Worm (Caenorhabditis elegans) whole organism, L1 larva: ENCODE data around the gene cpna-5.
A peak's percentile ranks its signal among the peaks of the same experiment; 100 is the strongest.

ENCODE experiments used
- C16A3.4 ChIP-seq: fragments of 150-350 bp; optimal IDR thresholded peaks from 2 replicates; lab custom pipeline; 2014; ENCODE audit warnings: missing biosample characterization, missing genetic modification characterization
- Y116A8C.19 ChIP-seq: sonication (generic microtip); optimal IDR thresholded peaks from 2 replicates; lab custom pipeline; 2016; ENCODE audit warnings: missing compliant biosample characterization, missing genetic modification characterization, borderline replicate concordance
- aha-1 ChIP-seq: fragments of 150-350 bp; optimal IDR thresholded peaks from 2 replicates; lab custom pipeline; 2014; ENCODE audit warnings: missing biosample characterization, missing genetic modification characterization
- alr-1 ChIP-seq: fragments of 200-800 bp; sonication (Bioruptor generic); optimal IDR thresholded peaks from 2 replicates; lab custom pipeline; 2018; ENCODE audit warnings: borderline replicate concordance, mild to moderate bottlenecking, missing genetic modification characterization, missing compliant biosample characterization
- blmp-1 ChIP-seq: fragments of 150-350 bp; optimal IDR thresholded peaks from 2 replicates; lab custom pipeline; 2014; ENCODE audit warnings: missing biosample characterization, missing genetic modification characterization
- ceh-63 ChIP-seq: fragments of 200-800 bp; sonication (Bioruptor generic); optimal IDR thresholded peaks from 2 replicates; lab custom pipeline; 2018; ENCODE audit warnings: mild to moderate bottlenecking, missing genetic modification characterization, missing compliant biosample characterization
- ceh-8 ChIP-seq: fragments of 200-800 bp; sonication (Bioruptor generic); optimal IDR thresholded peaks from 2 replicates; lab custom pipeline; 2018; ENCODE audit warnings: mild to moderate bottlenecking, missing genetic modification characterization, moderate library complexity, missing compliant biosample characterization
- ceh-90 ChIP-seq: sonication (generic microtip); optimal IDR thresholded peaks from 2 replicates; lab custom pipeline; 2016; ENCODE audit warnings: missing genetic modification characterization, missing compliant biosample characterization
- ces-1 ChIP-seq: fragments of 150-350 bp; optimal IDR thresholded peaks from 2 replicates; lab custom pipeline; 2014; ENCODE audit warnings: missing biosample characterization, missing genetic modification reagents, missing genetic modification characterization
- dpl-1 ChIP-seq, 3 experiments: fragments of 150-350 bp in 2 of 3; sonication (generic microtip) in 1 of 3; optimal IDR thresholded peaks; 2 replicates each; lab custom pipeline; 2014 to 2017; ENCODE audit warnings: missing biosample characterization in 3 of 3, missing genetic modification characterization in 3 of 3, missing genetic modification reagents in 3 of 3
- efl-1 ChIP-seq, 4 experiments: fragments of 150-350 bp; optimal IDR thresholded peaks in 3 of 4; peaks in 1 of 4; 1 replicate in 1 of 4; 2 replicates in 3 of 4; lab custom pipeline; 2014; ENCODE audit warnings: missing biosample characterization in 2 of 4, missing genetic modification characterization in 2 of 4, missing genetic modification reagents in 2 of 4
- efl-3 ChIP-seq: fragments of 200-800 bp; sonication (Bioruptor generic); optimal IDR thresholded peaks from 2 replicates; lab custom pipeline; 2018; ENCODE audit warnings: mild to moderate bottlenecking, missing genetic modification characterization, missing compliant biosample characterization
- egl-13 ChIP-seq: sonication (generic microtip); optimal IDR thresholded peaks from 2 replicates; lab custom pipeline; 2016; ENCODE audit warnings: missing genotype, missing genetic modification reagents, missing genetic modification characterization, missing compliant biosample characterization
- elt-3 ChIP-seq, 6 experiments: fragments of 150-350 bp in 1 of 6; sonication (generic microtip); optimal IDR thresholded peaks; 2 replicates each; lab custom pipeline; 2017 to 2018; ENCODE audit warnings: missing biosample characterization in 6 of 6, missing genetic modification characterization in 6 of 6, inconsistent platforms in 1 of 6
- fkh-10 ChIP-seq: sonication (generic microtip); optimal IDR thresholded peaks from 2 replicates; lab custom pipeline; 2017; ENCODE audit warnings: missing biosample characterization, missing genetic modification reagents, missing genetic modification characterization
- fkh-8 ChIP-seq: sonication (generic microtip); optimal IDR thresholded peaks from 2 replicates; lab custom pipeline; 2016; ENCODE audit warnings: mild to moderate bottlenecking, missing genetic modification characterization, missing compliant biosample characterization
- hlh-17 ChIP-seq: fragments of 200-800 bp; sonication (Bioruptor generic); optimal IDR thresholded peaks from 2 replicates; lab custom pipeline; 2018; ENCODE audit warnings: missing genetic modification characterization, mild to moderate bottlenecking, missing compliant biosample characterization, moderate library complexity, borderline replicate concordance
- irx-1 ChIP-seq: sonication (generic microtip); optimal IDR thresholded peaks from 2 replicates; lab custom pipeline; 2016; ENCODE audit warnings: missing genetic modification characterization, missing compliant biosample characterization
- isw-1 ChIP-seq: fragments of 200-800 bp; sonication (Bioruptor generic); IDR thresholded peaks from 2 replicates; pipeline ENCODE4 v1.3.6; 2022; ENCODE audit warnings: missing genetic modification characterization, missing compliant biosample characterization
- lin-14 ChIP-seq: fragments of 200-800 bp; sonication (Bioruptor generic); optimal IDR thresholded peaks from 2 replicates; lab custom pipeline; 2018; ENCODE audit warnings: mild to moderate bottlenecking, missing genetic modification characterization, moderate library complexity, missing compliant biosample characterization
- lin-15B ChIP-seq: fragments of 150-350 bp; sonication (generic microtip); optimal IDR thresholded peaks from 3 replicates; lab custom pipeline; 2014; ENCODE audit warnings: missing biosample characterization, missing genetic modification characterization
- lin-35 ChIP-seq, 2 experiments: fragments of 150-350 bp; optimal IDR thresholded peaks; 2 replicates each; lab custom pipeline; 2014; ENCODE audit warnings: missing biosample characterization in 2 of 2, missing genetic modification characterization in 2 of 2, missing genetic modification reagents in 2 of 2
- lin-39 ChIP-seq: fragments of 150-350 bp; optimal IDR thresholded peaks from 2 replicates; lab custom pipeline; 2014; ENCODE audit warnings: missing biosample characterization, missing genetic modification reagents, missing genetic modification characterization
- lsy-2 ChIP-seq, 2 experiments: fragments of 150-350 bp; optimal IDR thresholded peaks; 2 replicates each; lab custom pipeline; 2014; ENCODE audit warnings: missing biosample characterization in 2 of 2, missing genetic modification characterization in 2 of 2
- mep-1 ChIP-seq: fragments of 150-350 bp; optimal IDR thresholded peaks from 2 replicates; lab custom pipeline; 2014; ENCODE audit warnings: missing biosample characterization, missing genetic modification characterization
- nhr-12 ChIP-seq: sonication (generic microtip); optimal IDR thresholded peaks from 2 replicates; lab custom pipeline; 2017; ENCODE audit warnings: missing biosample characterization, missing genetic modification characterization
- nhr-19 ChIP-seq: fragments of 200-800 bp; sonication (Bioruptor generic); conservative IDR thresholded peaks from 2 replicates; pipeline ENCODE4 v1.3.6; 2022; ENCODE audit warnings: missing genetic modification characterization, missing compliant biosample characterization
- nhr-20 ChIP-seq: sonication (generic microtip); optimal IDR thresholded peaks from 2 replicates; lab custom pipeline; 2016; ENCODE audit warnings: mild to moderate bottlenecking, missing genetic modification characterization, missing compliant biosample characterization
- nhr-28 ChIP-seq: fragments of 150-350 bp; optimal IDR thresholded peaks from 2 replicates; lab custom pipeline; 2014; ENCODE audit warnings: missing biosample characterization, missing genetic modification characterization
- nhr-47 ChIP-seq: sonication (generic microtip); optimal IDR thresholded peaks from 2 replicates; lab custom pipeline; 2016; ENCODE audit warnings: mild to moderate bottlenecking, missing genetic modification characterization, moderate library complexity, missing compliant biosample characterization
- nhr-71 ChIP-seq: sonication (generic microtip); optimal IDR thresholded peaks from 2 replicates; lab custom pipeline; 2016; ENCODE audit warnings: mild to moderate bottlenecking, missing genetic modification characterization, moderate library complexity, missing compliant biosample characterization
- nhr-77 ChIP-seq: fragments of 150-350 bp; optimal IDR thresholded peaks from 2 replicates; lab custom pipeline; 2014; ENCODE audit warnings: missing biosample characterization, missing genetic modification characterization
- nhr-85 ChIP-seq: sonication (generic microtip); peaks from one replicate; lab custom pipeline; 2016; ENCODE audit warnings: missing genetic modification characterization, inconsistent platforms, missing compliant biosample characterization
- nhr-90 ChIP-seq: sonication (generic microtip); optimal IDR thresholded peaks from 2 replicates; lab custom pipeline; 2016; ENCODE audit warnings: mild to moderate bottlenecking, missing genetic modification characterization, missing compliant biosample characterization; ENCODE audit not compliant: poor library complexity
- pag-3 ChIP-seq: sonication (generic microtip); optimal IDR thresholded peaks from 2 replicates; lab custom pipeline; 2017; ENCODE audit warnings: missing genetic modification characterization, mild to moderate bottlenecking, missing compliant biosample characterization, antibody characterized with exemption, borderline replicate concordance; ENCODE audit not compliant: insufficient read depth
- pax-3 ChIP-seq: fragments of 200-800 bp; sonication (Bioruptor generic); optimal IDR thresholded peaks from 2 replicates; lab custom pipeline; 2018; ENCODE audit warnings: mild to moderate bottlenecking, missing genetic modification characterization, moderate library complexity, missing compliant biosample characterization
- pqm-1 ChIP-seq: sonication (generic microtip); optimal IDR thresholded peaks from 3 replicates; lab custom pipeline; 2017; ENCODE audit warnings: missing biosample characterization, missing genetic modification characterization
- snu-23 ChIP-seq: sonication (generic microtip); optimal IDR thresholded peaks from 2 replicates; lab custom pipeline; 2016; ENCODE audit warnings: missing genetic modification characterization, missing compliant biosample characterization
- sox-4 ChIP-seq: sonication (generic microtip); optimal IDR thresholded peaks from 2 replicates; lab custom pipeline; 2016; ENCODE audit warnings: missing genetic modification characterization, missing compliant biosample characterization
- sptf-1 ChIP-seq: fragments of 150-350 bp; optimal IDR thresholded peaks from 2 replicates; lab custom pipeline; 2014; ENCODE audit warnings: missing biosample characterization, missing genetic modification characterization
- sup-37 ChIP-seq: fragments of 200-800 bp; sonication (Bioruptor generic); optimal IDR thresholded peaks from 2 replicates; lab custom pipeline; 2018; ENCODE audit warnings: mild to moderate bottlenecking, missing genetic modification characterization, missing compliant biosample characterization
- unc-130 ChIP-seq: fragments of 150-350 bp; optimal IDR thresholded peaks from 2 replicates; lab custom pipeline; 2017; ENCODE audit warnings: missing biosample characterization, missing genetic modification characterization, inconsistent platforms
- unc-62 ChIP-seq: fragments of 150-350 bp; optimal IDR thresholded peaks from 2 replicates; lab custom pipeline; 2014; ENCODE audit warnings: missing biosample characterization, missing genetic modification reagents, missing genetic modification characterization
- unc-86 ChIP-seq: sonication (generic microtip); optimal IDR thresholded peaks from 2 replicates; lab custom pipeline; 2016; ENCODE audit warnings: missing genetic modification characterization, missing compliant biosample characterization
- unc-98 ChIP-seq: fragments of 200-800 bp; sonication (Bioruptor generic); IDR thresholded peaks from 2 replicates; pipeline ENCODE4 v1.3.6; 2022; ENCODE audit warnings: missing genetic modification characterization, missing compliant biosample characterization
- vab-15 ChIP-seq: sonication (generic microtip); optimal IDR thresholded peaks from 2 replicates; lab custom pipeline; 2017; ENCODE audit warnings: missing genotype, mild to moderate bottlenecking, missing genetic modification characterization, missing compliant biosample characterization
- xbp-1 ChIP-seq: sonication (generic microtip); optimal IDR thresholded peaks from 2 replicates; lab custom pipeline; 2016; ENCODE audit warnings: missing genetic modification characterization, missing compliant biosample characterization
- ztf-11 ChIP-seq, 2 experiments: sonication (generic microtip); optimal IDR thresholded peaks; 2 replicates each; lab custom pipeline; 2016 to 2017; ENCODE audit warnings: missing genetic modification characterization in 2 of 2, missing biosample characterization in 1 of 2, missing compliant biosample characterization in 1 of 2
- ztf-4 ChIP-seq: fragments of 150-350 bp; optimal IDR thresholded peaks from 2 replicates; lab custom pipeline; 2014; ENCODE audit warnings: missing biosample characterization, missing genetic modification characterization

cpna-5 gene

ce11 chrII:7716112-7716511 lies 2.3 kb downstream of the cpna-5 start:
- no peak for TF ChIP-seq nhr-19
- TF ChIP-seq unc-86 (tag; lab: Kevin White, UChicago), result peak; percentile 23
- TF ChIP-seq ceh-63 (GFP tag; lab: Kevin White, UChicago), result no peak
- no peak for TF ChIP-seq efl-3 (GFP tag; lab: Kevin White, UChicago)
- TF ChIP-seq fkh-10 (GFP tag; lab: Kevin White, UChicago), result peak; percentile 89
- no peak for TF ChIP-seq unc-130 (tag; lab: Kevin White, UChicago)
- no peak for TF ChIP-seq nhr-90 (tag; lab: Kevin White, UChicago)
- TF ChIP-seq mep-1, result peak; percentile 10
- TF ChIP-seq Y116A8C.19, result no peak
- no peak for TF ChIP-seq snu-23
- TF ChIP-seq lin-14 (GFP tag; lab: Kevin White, UChicago), result peak; percentile 65
- TF ChIP-seq pax-3 (tag; lab: Kevin White, UChicago), result no peak
- no peak for TF ChIP-seq sox-4
- TF ChIP-seq nhr-85 (tag; lab: Kevin White, UChicago), result no peak
- TF ChIP-seq nhr-20 (tag; lab: Kevin White, UChicago), result no peak
- no peak for TF ChIP-seq C16A3.4
- peak; percentile 33 for TF ChIP-seq nhr-71 (tag; lab: Kevin White, UChicago)

ce11 chrII:7714614-7715186 lies 3.7 kb downstream of the cpna-5 start:
- TF ChIP-seq isw-1 (GFP tag; lab: Robert Waterston, UW) (no peak), snu-23 (no peak), egl-13 (no peak), ces-1 (peak; percentile 39), lin-15B (tag; lab: Kevin White, UChicago) (no peak), ceh-8 (peak; percentile 42), ztf-4 (tag; lab: Kevin White, UChicago) (no peak), lin-39 (tag; lab: Kevin White, UChicago) (no peak), dpl-1 (GFP tag; optimal IDR thresholded peaks at IDR 0.05; lab: Kevin White, UChicago) (no peak), xbp-1 (no peak), elt-3 (tag; optimal IDR thresholded peaks at IDR 0.05; lab: Kevin White, UChicago) (no peak), alr-1 (no peak), pag-3 (tag; lab: Kevin White, UChicago) (no peak), unc-130 (tag; lab: Kevin White, UChicago) (no peak), ztf-11 (tag; optimal IDR thresholded peaks at IDR 0.05; lab: Kevin White, UChicago) (no peak), nhr-28 (tag; lab: Kevin White, UChicago) (no peak), ceh-63 (GFP tag; lab: Kevin White, UChicago) (no peak), unc-98 (GFP tag; lab: Robert Waterston, UW) (no peak), nhr-71 (tag; lab: Kevin White, UChicago) (peak; percentile 49), unc-62 (GFP tag; lab: Kevin White, UChicago) (no peak), lin-35 (GFP tag; optimal IDR thresholded peaks at IDR 0.05; lab: Kevin White, UChicago) (no peak), nhr-47 (tag; lab: Kevin White, UChicago) (peak; percentile 23), ceh-90 (tag; lab: Kevin White, UChicago) (no peak), hlh-17 (GFP tag; lab: Kevin White, UChicago) (no peak), vab-15 (no peak), blmp-1 (tag; lab: Kevin White, UChicago) (no peak), fkh-8 (tag; lab: Kevin White, UChicago) (no peak), nhr-85 (tag; lab: Kevin White, UChicago) (no peak), nhr-77 (tag; lab: Kevin White, UChicago) (no peak), unc-86 (tag; lab: Kevin White, UChicago) (peak; percentile 20), nhr-12 (tag; lab: Kevin White, UChicago) (no peak), lin-14 (GFP tag; lab: Kevin White, UChicago) (peak; percentile 86), fkh-10 (GFP tag; lab: Kevin White, UChicago) (peak; percentile 95), sptf-1 (no peak), aha-1 (no peak), irx-1 (tag; lab: Kevin White, UChicago) (peak; percentile 25), pax-3 (tag; lab: Kevin White, UChicago) (no peak), sup-37 (GFP tag; lab: Kevin White, UChicago) (no peak), pqm-1 (tag; lab: Kevin White, UChicago) (no peak), efl-1 (optimal IDR thresholded peaks at IDR 0.05; lab: Kevin White, UChicago) (no peak), efl-1 (GFP tag; optimal IDR thresholded peaks at IDR 0.05 in 1 of 2; lab: Kevin White, UChicago) (peak in 1 of 2 experiments; percentile 79), nhr-19 (no peak), lsy-2 (tag; optimal IDR thresholded peaks at IDR 0.05; lab: Kevin White, UChicago) (peak; percentile 29 to 43)
